Fruit fly (Drosophila melanogaster) whole organism, embryonic: ENCODE data around the gene Rpp14a.

Experiments used
- Atf6 ChIP-seq: fragments of 200-800 bp; sonication (Bioruptor generic); IDR thresholded peaks from 2 replicates; pipeline ENCODE4 v1.3.6; 2022; ENCODE audit warnings: missing biosample characterization, missing genetic modification characterization
- CG10462 ChIP-seq: fragments of 200-800 bp; sonication (Bioruptor generic); optimal IDR thresholded peaks from 2 replicates; lab custom pipeline; 2016; ENCODE audit warnings: missing biosample characterization, missing genetic modification characterization
- CG11695 ChIP-seq: fragments of 200-800 bp; sonication (Bioruptor generic); IDR thresholded peaks from 3 replicates; pipeline ENCODE4 v1.3.6; 2022; ENCODE audit warnings: missing biosample characterization, missing genetic modification characterization
- CG11696 ChIP-seq: fragments of 200-800 bp; sonication (Bioruptor generic); IDR thresholded peaks from 2 replicates; pipeline ENCODE4 v1.3.6; 2022; ENCODE audit warnings: missing biosample characterization, missing genetic modification characterization
- CG12236 ChIP-seq: fragments of 200-800 bp; sonication (Bioruptor generic); optimal IDR thresholded peaks from 2 replicates; lab custom pipeline; 2016; ENCODE audit warnings: missing biosample characterization, missing genetic modification characterization
- CG14014 ChIP-seq: fragments of 200-800 bp; sonication (Bioruptor generic); IDR thresholded peaks from 2 replicates; pipeline ENCODE4 v1.3.6; 2022; ENCODE audit warnings: missing biosample characterization, missing genetic modification characterization
- CG14050 ChIP-seq: fragments of 200-800 bp; sonication (Bioruptor generic); IDR thresholded peaks from 3 replicates; pipeline ENCODE4 v1.3.6; 2022; ENCODE audit warnings: missing biosample characterization, missing genetic modification characterization
- CG1832 ChIP-seq: fragments of 200-800 bp; sonication (Bioruptor generic); optimal IDR thresholded peaks from 2 replicates; lab custom pipeline; 2017; ENCODE audit warnings: missing biosample characterization, mild to moderate bottlenecking, missing genetic modification characterization, inconsistent platforms
- CG18476 ChIP-seq: fragments of 200-800 bp; sonication (Bioruptor generic); optimal IDR thresholded peaks from 2 replicates; lab custom pipeline; 2016; ENCODE audit warnings: missing biosample characterization, mild to moderate bottlenecking, missing genetic modification characterization
- CG2202 ChIP-seq: fragments of 200-800 bp; sonication (Bioruptor generic); optimal IDR thresholded peaks from 2 replicates; lab custom pipeline; 2018; ENCODE audit warnings: missing biosample characterization, mild to moderate bottlenecking, missing genetic modification characterization
- CG4617 ChIP-seq: fragments of 200-800 bp; sonication (Bioruptor generic); optimal IDR thresholded peaks from 3 replicates; lab custom pipeline; 2016; ENCODE audit warnings: missing biosample characterization, missing genetic modification characterization, borderline replicate concordance
- CG6689 ChIP-seq: fragments of 200-800 bp; sonication (Bioruptor generic); IDR thresholded peaks from 2 replicates; pipeline ENCODE4 v1.3.6; 2022; ENCODE audit warnings: missing biosample characterization, missing genetic modification characterization
- CG6854 ChIP-seq: fragments of 200-800 bp; sonication (Bioruptor generic); optimal IDR thresholded peaks from 3 replicates; lab custom pipeline; 2017; ENCODE audit warnings: missing biosample characterization, mild to moderate bottlenecking, missing genetic modification characterization
- CG7357 ChIP-seq: fragments of 200-800 bp; sonication (Bioruptor generic); IDR thresholded peaks from 3 replicates; pipeline ENCODE4 v1.3.6; 2022; ENCODE audit warnings: missing biosample characterization, missing genetic modification characterization
- CG7839 ChIP-seq: fragments of 200-800 bp; sonication (Bioruptor generic); optimal IDR thresholded peaks from 3 replicates; lab custom pipeline; 2018; ENCODE audit warnings: missing biosample characterization, mild to moderate bottlenecking, missing genetic modification characterization, moderate library complexity
- CG7987 ChIP-seq: fragments of 200-800 bp; sonication (Bioruptor generic); optimal IDR thresholded peaks from 2 replicates; lab custom pipeline; 2018; ENCODE audit warnings: missing biosample characterization, mild to moderate bottlenecking, missing genetic modification characterization, moderate library complexity
- CG9817 ChIP-seq: fragments of 200-800 bp; sonication (Bioruptor generic); optimal IDR thresholded peaks from 2 replicates; lab custom pipeline; 2018; ENCODE audit warnings: missing biosample characterization, mild to moderate bottlenecking, missing genetic modification characterization, moderate library complexity
- CTCF ChIP-seq: fragments of 200-800 bp; sonication (Bioruptor generic); optimal IDR thresholded peaks from 2 replicates; lab custom pipeline; 2017; ENCODE audit warnings: missing biosample characterization, mild to moderate bottlenecking, missing genetic modification characterization, moderate library complexity
- HLH54F ChIP-seq: fragments of 200-800 bp; sonication (Bioruptor generic); optimal IDR thresholded peaks from 3 replicates; lab custom pipeline; 2016; ENCODE audit warnings: missing biosample characterization, missing genetic modification characterization
- Hr39 ChIP-seq: fragments of >200 bp; optimal IDR thresholded peaks from 2 replicates; lab custom pipeline; 2017
- Mrtf ChIP-seq: fragments of 200-800 bp; sonication (Bioruptor generic); IDR thresholded peaks from 3 replicates; pipeline ENCODE4 v1.3.6; 2022; ENCODE audit warnings: missing biosample characterization, missing genetic modification characterization
- NK7.1 ChIP-seq: fragments of 200-800 bp; sonication (Bioruptor generic); optimal IDR thresholded peaks from 3 replicates; lab custom pipeline; 2016; ENCODE audit warnings: missing biosample characterization, missing genetic modification characterization
- Oli ChIP-seq: fragments of 200-800 bp; sonication (Bioruptor generic); optimal IDR thresholded peaks from 2 replicates; lab custom pipeline; 2018; ENCODE audit warnings: missing biosample characterization, mild to moderate bottlenecking, missing genetic modification characterization, moderate library complexity
- Ravus ChIP-seq: fragments of 200-800 bp; sonication (Bioruptor generic); IDR thresholded peaks from 2 replicates; pipeline ENCODE4 v1.3.6; 2022; ENCODE audit warnings: missing biosample characterization, missing genetic modification characterization
- Rx ChIP-seq: fragments of 200-800 bp; sonication (Bioruptor generic); IDR thresholded peaks from 2 replicates; pipeline ENCODE4 v1.3.6; 2022; ENCODE audit warnings: missing biosample characterization, missing genetic modification characterization
- Sry-β ChIP-seq: fragments of 200-800 bp; sonication (Bioruptor generic); optimal IDR thresholded peaks from 2 replicates; lab custom pipeline; 2018; ENCODE audit warnings: missing biosample characterization, mild to moderate bottlenecking, missing genetic modification characterization, moderate library complexity
- amos ChIP-seq: fragments of 200-800 bp; sonication (Bioruptor generic); IDR thresholded peaks from 2 replicates; pipeline ENCODE4 v1.3.6; 2022; ENCODE audit warnings: missing biosample characterization, missing genetic modification characterization; ENCODE audit not compliant: partially characterized antibody
- aop ChIP-seq: fragments of 200-800 bp; sonication (Bioruptor generic); IDR thresholded peaks from 2 replicates; pipeline ENCODE4 v1.3.6; 2022; ENCODE audit warnings: missing biosample characterization, missing genetic modification characterization
- ap ChIP-seq: fragments of 200-800 bp; sonication (Bioruptor generic); IDR thresholded peaks from 2 replicates; pipeline ENCODE4 v1.3.6; 2022; ENCODE audit warnings: missing biosample characterization, missing genetic modification characterization
- ato ChIP-seq: fragments of 200-800 bp; sonication (Bioruptor generic); IDR thresholded peaks from 2 replicates; pipeline ENCODE4 v1.3.6; 2022; ENCODE audit warnings: missing biosample characterization, missing genetic modification characterization; ENCODE audit not compliant: partially characterized antibody
- bsh ChIP-seq, 2 experiments: fragments of 200-800 bp; sonication (Bioruptor generic); optimal IDR thresholded peaks; 2 replicates each; lab custom pipeline; 2017 to 2018; ENCODE audit warnings: mild to moderate bottlenecking in 2 of 2, missing biosample characterization in 2 of 2, missing genetic modification characterization in 2 of 2, moderate library complexity in 1 of 2
- cg ChIP-seq: fragments of 200-800 bp; sonication (Bioruptor generic); optimal IDR thresholded peaks from 3 replicates; lab custom pipeline; 2019; ENCODE audit warnings: missing biosample characterization, mild to moderate bottlenecking, missing genetic modification characterization, moderate library complexity
- chinmo ChIP-seq: fragments of 200-800 bp; sonication (Bioruptor generic); IDR thresholded peaks from 4 replicates; pipeline ENCODE4 v1.3.6; 2022; ENCODE audit warnings: missing biosample characterization, missing genetic modification characterization; ENCODE audit not compliant: partially characterized antibody
- ci ChIP-seq: fragments of 200-800 bp; sonication (Bioruptor generic); IDR thresholded peaks from 3 replicates; pipeline ENCODE4 v1.3.6; 2022; ENCODE audit warnings: missing biosample characterization, missing genetic modification characterization
- dmrt11E ChIP-seq: fragments of 200-800 bp; sonication (Bioruptor generic); optimal IDR thresholded peaks from 3 replicates; lab custom pipeline; 2018; ENCODE audit warnings: missing biosample characterization, mild to moderate bottlenecking, missing genetic modification characterization, moderate library complexity
- en ChIP-seq: fragments of 200-800 bp; sonication (Bioruptor generic); optimal IDR thresholded peaks from 2 replicates; lab custom pipeline; 2016; ENCODE audit warnings: missing biosample characterization, missing genetic modification characterization
- fd64A ChIP-seq: fragments of 200-800 bp; sonication (Bioruptor generic); optimal IDR thresholded peaks from 3 replicates; lab custom pipeline; 2018; ENCODE audit warnings: missing biosample characterization, mild to moderate bottlenecking, missing genetic modification characterization
- gfzf ChIP-seq: fragments of 200-800 bp; sonication (Bioruptor generic); optimal IDR thresholded peaks from 2 replicates; lab custom pipeline; 2016; ENCODE audit warnings: missing biosample characterization, mild to moderate bottlenecking, missing genetic modification characterization, moderate library complexity
- inv ChIP-seq: fragments of 200-800 bp; sonication (Bioruptor generic); IDR thresholded peaks from 2 replicates; pipeline ENCODE4 v1.3.6; 2022; ENCODE audit warnings: missing biosample characterization, missing genetic modification characterization; ENCODE audit not compliant: partially characterized antibody
- jumu ChIP-seq: fragments of 200-800 bp; sonication (Bioruptor generic); optimal IDR thresholded peaks from 3 replicates; lab custom pipeline; 2016; ENCODE audit warnings: missing biosample characterization, missing genetic modification characterization
- lola ChIP-seq, 3 experiments: fragments of >200 bp in 2 of 3; fragments of 200-800 bp in 1 of 3; sonication (Bioruptor generic) in 1 of 3; optimal IDR thresholded peaks; 2 replicates each; lab custom pipeline; 2017 to 2019; ENCODE audit warnings: missing biosample characterization in 3 of 3, missing genetic modification characterization in 3 of 3, mild to moderate bottlenecking in 1 of 3, moderate library complexity in 1 of 3
- pita ChIP-seq: fragments of 200-800 bp; sonication (Bioruptor generic); optimal IDR thresholded peaks from 2 replicates; lab custom pipeline; 2017; ENCODE audit warnings: missing biosample characterization, mild to moderate bottlenecking, missing genetic modification characterization
- pros ChIP-seq: fragments of 200-800 bp; sonication (Bioruptor generic); optimal IDR thresholded peaks from 3 replicates; lab custom pipeline; 2019; ENCODE audit warnings: missing biosample characterization, mild to moderate bottlenecking, missing genetic modification characterization, moderate library complexity
- sc ChIP-seq, 3 experiments: fragments of >200 bp in 2 of 3; fragments of 200-800 bp in 1 of 3; sonication (Bioruptor generic) in 1 of 3; optimal IDR thresholded peaks; 2 replicates in 2 of 3; 3 replicates in 1 of 3; lab custom pipeline; 2017; ENCODE audit warnings: mild to moderate bottlenecking in 1 of 3, missing biosample characterization in 1 of 3, missing genetic modification characterization in 1 of 3, missing genetic modification reagents in 1 of 3
- sima ChIP-seq: fragments of 200-800 bp; sonication (Bioruptor generic); optimal IDR thresholded peaks from 2 replicates; lab custom pipeline; 2016; ENCODE audit warnings: missing biosample characterization, missing genetic modification characterization
- sqz ChIP-seq: fragments of 200-800 bp; sonication (Bioruptor generic); optimal IDR thresholded peaks from 3 replicates; lab custom pipeline; 2018; ENCODE audit warnings: missing biosample characterization, mild to moderate bottlenecking, missing genetic modification characterization
- trh ChIP-seq: fragments of 200-800 bp; sonication (Bioruptor generic); optimal IDR thresholded peaks from 2 replicates; lab custom pipeline; 2016; ENCODE audit warnings: missing biosample characterization, missing genetic modification characterization
- unc-4 ChIP-seq: fragments of 200-800 bp; sonication (Bioruptor generic); IDR thresholded peaks from 2 replicates; pipeline ENCODE4 v1.3.6; 2022; ENCODE audit warnings: missing biosample characterization, missing genetic modification characterization; ENCODE audit not compliant: partially characterized antibody
- wek ChIP-seq: fragments of 200-800 bp; sonication (Bioruptor generic); optimal IDR thresholded peaks from 3 replicates; lab custom pipeline; 2018; ENCODE audit warnings: missing biosample characterization, mild to moderate bottlenecking, missing genetic modification characterization, moderate library complexity

Gene Rpp14a

DNA sequence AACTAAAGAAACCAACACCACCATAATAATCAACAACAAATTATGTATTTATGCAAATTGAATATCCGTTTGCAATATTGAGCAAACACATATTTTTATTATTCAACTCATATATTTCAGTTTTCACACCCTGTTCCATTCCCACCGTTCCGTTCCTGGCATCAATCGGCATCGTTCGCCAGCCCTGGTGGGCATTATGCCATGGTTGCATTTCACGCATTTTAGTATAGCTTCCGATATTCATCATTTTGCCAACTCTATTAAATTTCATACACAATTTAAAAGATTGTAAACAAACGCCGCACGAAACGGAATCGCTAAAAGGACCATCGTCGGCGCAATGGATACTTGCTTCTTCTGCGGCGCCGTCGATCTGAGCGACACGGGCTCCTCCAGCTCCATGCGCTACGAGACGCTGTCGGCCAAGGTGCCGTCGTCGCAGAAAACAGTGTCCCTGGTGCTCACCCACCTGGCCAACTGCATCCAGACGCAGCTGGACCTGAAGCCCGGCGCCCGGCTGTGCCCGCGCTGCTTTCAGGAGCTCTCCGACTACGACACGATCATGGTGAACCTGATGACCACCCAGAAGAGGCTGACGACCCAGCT, 13.4 kb upstream of the Rpp14a start, which contains the start of gene Sry-delta (continued):
- peak; percentile 46 for TF ChIP-seq ap (GFP tag; lab: Robert Waterston, UW)
- TF ChIP-seq fd64A (GFP tag; lab: Kevin White, UChicago) = no peak
- peak; percentile 53 for TF ChIP-seq CG18476 (GFP tag; lab: Kevin White, UChicago)
- peak; percentile 52 for TF ChIP-seq gfzf
- TF ChIP-seq pros (GFP tag; lab: Kevin White, UChicago) = no peak
- TF ChIP-seq Mrtf = peak; percentile 58; the same call in 1 of the 3 replicates
- no peak for TF ChIP-seq pita (GFP tag; lab: Kevin White, UChicago)
- no peak for TF ChIP-seq cg (GFP tag; lab: Kevin White, UChicago)
- peak; percentile 36; the same call in 1 of the 3 replicates for TF ChIP-seq CG11695 (GFP tag; lab: Robert Waterston, UW)
- TF ChIP-seq CG2202 = peak; percentile 48
- peak; percentile 66; the same call in 1 of the 2 replicates for TF ChIP-seq inv (GFP tag; lab: Robert Waterston, UW)
- peak; percentile 18 for TF ChIP-seq CG12236
- TF ChIP-seq sima (GFP tag; lab: Kevin White, UChicago) = peak; percentile 85
- TF ChIP-seq CG1832 = no peak
- peak; percentile 83 for TF ChIP-seq aop (GFP tag; lab: Robert Waterston, UW)
- TF ChIP-seq lola (GFP tag; optimal IDR thresholded peaks at IDR 0.05; lab: Kevin White, UChicago) = peak in 1 of 3 experiments; percentile 34
- TF ChIP-seq sc (optimal IDR thresholded peaks at IDR 0.05; lab: Kevin White, UChicago) = no peak
- TF ChIP-seq sc (GFP tag; optimal IDR thresholded peaks at IDR 0.05; lab: Kevin White, UChicago) = peak; percentile 19
- TF ChIP-seq CG6689 = peak; percentile 87
- TF ChIP-seq Oli = no peak
- TF ChIP-seq Rx (GFP tag; lab: Robert Waterston, UW) = peak; percentile 67
- no peak for TF ChIP-seq CG11696
- TF ChIP-seq CG6854 (GFP tag; lab: Kevin White, UChicago) = no peak
- TF ChIP-seq dmrt11E (tag; lab: Kevin White, UChicago) = peak; percentile 59
- TF ChIP-seq HLH54F = peak; percentile 90
- no peak for TF ChIP-seq sqz
- peak; percentile 65 for TF ChIP-seq en (GFP tag; lab: Kevin White, UChicago)
- TF ChIP-seq ci (GFP tag; lab: Robert Waterston, UW) = peak; percentile 86
- TF ChIP-seq chinmo (GFP tag; lab: Robert Waterston, UW) = 0 out of 4 replicates have a peak, but pooled peaks have one; percentile 22
- TF ChIP-seq trh (GFP tag; lab: Kevin White, UChicago) = peak; percentile 75
- peak; percentile 67 for TF ChIP-seq CG10462 (GFP tag; lab: Kevin White, UChicago)
- peak; percentile 83 for TF ChIP-seq CG7987
- TF ChIP-seq amos (GFP tag; lab: Robert Waterston, UW) = peak; percentile 81
- TF ChIP-seq CG14050 (GFP tag; lab: Robert Waterston, UW) = peak; percentile 47; the same call in 2 of the 3 replicates
- TF ChIP-seq NK7.1 (GFP tag; lab: Kevin White, UChicago) = peak; percentile 69
- TF ChIP-seq Sry-β (GFP tag; lab: Kevin White, UChicago) = peak; percentile 83
- TF ChIP-seq Hr39 (lab: Kevin White, UChicago) = no peak
- peak; percentile 16 for TF ChIP-seq CTCF
- peak in 1 of 2 experiments; percentile 58 for TF ChIP-seq bsh (GFP tag; optimal IDR thresholded peaks at IDR 0.05; lab: Kevin White, UChicago)
- TF ChIP-seq wek = peak; percentile 23
- TF ChIP-seq unc-4 (GFP tag; lab: Robert Waterston, UW) = peak; percentile 80
- peak; percentile 50; the same call in 1 of the 3 replicates for TF ChIP-seq CG7357 (GFP tag; lab: Robert Waterston, UW)
- TF ChIP-seq CG7839 (tag; lab: Kevin White, UChicago) = no peak
- TF ChIP-seq ato (GFP tag; lab: Robert Waterston, UW) = peak; percentile 64; the same call in 1 of the 2 replicates
- peak; percentile 98 for TF ChIP-seq CG4617 (GFP tag; lab: Kevin White, UChicago)
- peak; percentile 80 for TF ChIP-seq Atf6 (GFP tag; lab: Robert Waterston, UW)
- TF ChIP-seq jumu (GFP tag; lab: Kevin White, UChicago) = peak; percentile 86
- 0 out of 2 replicates have a peak, but pooled peaks have one; percentile 2 for TF ChIP-seq Ravus
- TF ChIP-seq CG14014 (GFP tag; lab: Robert Waterston, UW) = peak; percentile 61; the same call in 1 of the 2 replicates
- TF ChIP-seq CG9817 (tag; lab: Kevin White, UChicago) = peak; percentile 79
